Worm (Caenorhabditis elegans): Measurements from ENCODE around the gene aptf-4.

DNA sequence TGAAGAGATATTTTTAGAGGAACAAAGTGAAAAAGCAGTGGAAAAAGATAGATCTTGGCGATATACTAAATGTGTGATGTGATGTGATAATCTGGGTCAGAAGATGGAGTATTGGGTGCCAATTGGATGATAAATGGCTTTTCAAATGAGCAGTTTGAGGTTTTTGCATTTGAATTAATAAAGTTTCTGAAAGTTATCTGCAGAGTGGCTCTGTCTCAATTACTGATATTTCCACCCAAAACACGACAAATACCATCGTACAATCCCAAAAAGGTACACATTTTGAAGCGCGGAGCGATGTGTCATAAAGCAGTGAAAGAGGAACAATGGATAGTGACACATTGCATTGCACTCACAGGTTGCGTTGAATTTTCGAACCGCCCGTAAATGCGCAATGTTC is 48.8 kb downstream of the aptf-4 start:
- TF ChIP-seq ama-1 (optimal IDR thresholded peaks at IDR 0.05): no peak
- no peak for TF ChIP-seq F13C5.2 (tag; optimal IDR thresholded peaks at IDR 0.05)
- TF ChIP-seq tbx-37 (GFP tag; conservative IDR thresholded peaks at IDR 0.05): no peak
- no peak for TF ChIP-seq hmbx-1 (tag; optimal IDR thresholded peaks at IDR 0.05)
- no peak for TF ChIP-seq tbx-11 (GFP tag; IDR thresholded peaks at IDR 0.05)
- TF ChIP-seq sea-1 (GFP tag; conservative IDR thresholded peaks at IDR 0.05): no peak
- TF ChIP-seq ets-7 (tag; optimal IDR thresholded peaks at IDR 0.05): no peak
- TF ChIP-seq hnd-1 (tag; optimal IDR thresholded peaks at IDR 0.05): no peak
- TF ChIP-seq hmg-4 (GFP tag; optimal IDR thresholded peaks at IDR 0.05): no peak
- TF ChIP-seq scrt-1 (GFP tag; IDR thresholded peaks at IDR 0.05): no peak
- TF ChIP-seq tra-4 (tag; optimal IDR thresholded peaks at IDR 0.05): no peak
